Worm (Caenorhabditis elegans) whole organism, midembryonic: ENCODE measurements around the gene F57G8.7.

Experiments used
- T22C8.4 ChIP-seq: fragments of 200-800 bp; sonication (Bioruptor generic); IDR thresholded peaks from 2 replicates; pipeline ENCODE4 v1.3.6; 2022; ENCODE audit warnings: missing genetic modification characterization, missing compliant biosample characterization
- cog-1 ChIP-seq: sonication (generic microtip); optimal IDR thresholded peaks from 2 replicates; lab custom pipeline; 2016; ENCODE audit warnings: missing genetic modification characterization, missing compliant biosample characterization
- flt-1 ChIP-seq: fragments of 200-800 bp; sonication (Bioruptor generic); IDR thresholded peaks from 2 replicates; pipeline ENCODE4 v1.3.6; 2022; ENCODE audit warnings: missing genetic modification characterization, missing compliant biosample characterization
- klf-2 ChIP-seq: fragments of 200-800 bp; sonication (Bioruptor generic); conservative IDR thresholded peaks from 2 replicates; pipeline ENCODE4 v1.3.6; 2022; ENCODE audit warnings: missing genetic modification reagents, missing genetic modification characterization, missing compliant biosample characterization
- med-1 ChIP-seq: sonication (generic microtip); optimal IDR thresholded peaks from 2 replicates; lab custom pipeline; 2017; ENCODE audit warnings: missing genetic modification characterization, mild to moderate bottlenecking, missing compliant biosample characterization, antibody characterized with exemption, missing genetic modification reagents; ENCODE audit not compliant: insufficient read depth
- ref-1 ChIP-seq: fragments of 200-800 bp; sonication (Bioruptor generic); conservative IDR thresholded peaks from 2 replicates; pipeline ENCODE4 v1.3.6; 2022; ENCODE audit warnings: missing genetic modification reagents, missing genetic modification characterization, missing compliant biosample characterization
- tab-1 ChIP-seq: fragments of 200-800 bp; sonication (Bioruptor generic); IDR thresholded peaks from 2 replicates; pipeline ENCODE4 v1.3.6; 2022; ENCODE audit warnings: missing genetic modification characterization, missing compliant biosample characterization
- ztf-23 ChIP-seq: fragments of 200-800 bp; sonication (Bioruptor generic); IDR thresholded peaks from 2 replicates; pipeline ENCODE4 v1.3.6; 2022; ENCODE audit warnings: missing genetic modification reagents, missing genetic modification characterization, missing compliant biosample characterization
- ztf-29 ChIP-seq: fragments of 200-800 bp; sonication (Bioruptor generic); IDR thresholded peaks from 2 replicates; pipeline ENCODE4 v1.3.6; 2022; ENCODE audit warnings: missing genetic modification reagents, missing genetic modification characterization, missing compliant biosample characterization

The F57G8.7 gene

ce11 chrV:16302439-16302838 is 26.5 kb upstream of the F57G8.7 start, which contains the start of the genes C31A11.13 and oac-6:
Gene C31A11.13 (minus strand): TSS chrV:16302551.
Gene oac-6 (plus strand): TSS chrV:16302717.
- TF ChIP-seq flt-1 (GFP tag; lab: Robert Waterston, UW) (no peak), ztf-29 (GFP tag; lab: Robert Waterston, UW) (no peak), tab-1 (GFP tag; lab: Robert Waterston, UW) (no peak), ref-1 (no peak), klf-2 (GFP tag; lab: Robert Waterston, UW) (no peak), med-1 (GFP tag; lab: Kevin White, UChicago) (no peak), ztf-23 (no peak), T22C8.4 (GFP tag; lab: Robert Waterston, UW) (no peak), cog-1 (tag; lab: Kevin White, UChicago) (no peak)

- TF ChIP-seq T22C8.4 (GFP tag; lab: Robert Waterston, UW) (no peak), tab-1 (GFP tag; lab: Robert Waterston, UW) (no peak), klf-2 (GFP tag; lab: Robert Waterston, UW) (no peak), flt-1 (GFP tag; lab: Robert Waterston, UW) (no peak), ztf-23 (no peak), cog-1 (tag; lab: Kevin White, UChicago) (no peak), med-1 (GFP tag; lab: Kevin White, UChicago) (no peak), ref-1 (no peak), ztf-29 (GFP tag; lab: Robert Waterston, UW) (no peak)
Measured at ce11 chrV:16307253-16307652, 21.7 kb upstream of the F57G8.7 start, which contains the start of gene srxa-7. Gene srxa-7 (plus strand): TSS chrV:16307553.

ce11 chrV:16308343-16308742 is 20.6 kb upstream of the F57G8.7 start:
- TF ChIP-seq flt-1 (GFP tag; lab: Robert Waterston, UW) (no peak), tab-1 (GFP tag; lab: Robert Waterston, UW) (no peak), T22C8.4 (GFP tag; lab: Robert Waterston, UW) (no peak), ztf-23 (no peak), med-1 (GFP tag; lab: Kevin White, UChicago) (no peak), ref-1 (no peak), klf-2 (GFP tag; lab: Robert Waterston, UW) (no peak), cog-1 (tag; lab: Kevin White, UChicago) (no peak), ztf-29 (GFP tag; lab: Robert Waterston, UW) (no peak)

ce11 chrV:16309523-16309922 is 19.4 kb upstream of the F57G8.7 start, which contains the start of gene oac-7:
Gene oac-7 (plus strand): TSS chrV:16309805.
- TF ChIP-seq ztf-29 (GFP tag; lab: Robert Waterston, UW), result no peak
- no peak for TF ChIP-seq cog-1 (tag; lab: Kevin White, UChicago)
- TF ChIP-seq klf-2 (GFP tag; lab: Robert Waterston, UW), result no peak

ce11 chrV:16315004-16315403 is 13.9 kb upstream of the F57G8.7 start, which contains the start of gene str-214:
Gene str-214 (plus strand): TSS chrV:16315304.
- TF ChIP-seq cog-1 (tag; lab: Kevin White, UChicago), result no peak
- TF ChIP-seq ztf-29 (GFP tag; lab: Robert Waterston, UW), result no peak
- no peak for TF ChIP-seq tab-1 (GFP tag; lab: Robert Waterston, UW)
- no peak for TF ChIP-seq flt-1 (GFP tag; lab: Robert Waterston, UW)
- TF ChIP-seq ref-1, result no peak
- TF ChIP-seq med-1 (GFP tag; lab: Kevin White, UChicago), result no peak
- no peak for TF ChIP-seq klf-2 (GFP tag; lab: Robert Waterston, UW)
- no peak for TF ChIP-seq T22C8.4 (GFP tag; lab: Robert Waterston, UW)
- no peak for TF ChIP-seq ztf-23

ce11 chrV:16317244-16317643 is 11.7 kb upstream of the F57G8.7 start, which contains the start of gene srh-180:
Gene srh-180 (plus strand): TSS chrV:16317544.
- TF ChIP-seq med-1 (GFP tag; lab: Kevin White, UChicago), result no peak
- TF ChIP-seq flt-1 (GFP tag; lab: Robert Waterston, UW), result no peak
- no peak for TF ChIP-seq cog-1 (tag; lab: Kevin White, UChicago)
- no peak for TF ChIP-seq ref-1
- TF ChIP-seq klf-2 (GFP tag; lab: Robert Waterston, UW), result no peak
- no peak for TF ChIP-seq ztf-23
- no peak for TF ChIP-seq ztf-29 (GFP tag; lab: Robert Waterston, UW)
- TF ChIP-seq tab-1 (GFP tag; lab: Robert Waterston, UW), result no peak
- TF ChIP-seq T22C8.4 (GFP tag; lab: Robert Waterston, UW), result no peak

- TF ChIP-seq ztf-23 (no peak), klf-2 (GFP tag; lab: Robert Waterston, UW) (no peak), tab-1 (GFP tag; lab: Robert Waterston, UW) (no peak), flt-1 (GFP tag; lab: Robert Waterston, UW) (no peak), cog-1 (tag; lab: Kevin White, UChicago) (no peak), ref-1 (no peak), ztf-29 (GFP tag; lab: Robert Waterston, UW) (no peak), med-1 (GFP tag; lab: Kevin White, UChicago) (no peak), T22C8.4 (GFP tag; lab: Robert Waterston, UW) (no peak)
Measured at ce11 chrV:16322155-16322554, 6.8 kb upstream of the F57G8.7 start.

- TF ChIP-seq ref-1 (no peak), cog-1 (tag; lab: Kevin White, UChicago) (no peak), med-1 (GFP tag; lab: Kevin White, UChicago) (no peak), klf-2 (GFP tag; lab: Robert Waterston, UW) (no peak), tab-1 (GFP tag; lab: Robert Waterston, UW) (no peak), flt-1 (GFP tag; lab: Robert Waterston, UW) (no peak)
Measured at ce11 chrV:16333412-16333811, 4.5 kb downstream of the F57G8.7 start, which contains the start of gene srh-167. Gene srh-167 (plus strand): TSS chrV:16333712.

- TF ChIP-seq klf-2 (GFP tag; lab: Robert Waterston, UW), result no peak
- TF ChIP-seq ref-1, result no peak
- no peak for TF ChIP-seq flt-1 (GFP tag; lab: Robert Waterston, UW)
- no peak for TF ChIP-seq ztf-23
- no peak for TF ChIP-seq cog-1 (tag; lab: Kevin White, UChicago)
- TF ChIP-seq T22C8.4 (GFP tag; lab: Robert Waterston, UW), result no peak
- no peak for TF ChIP-seq med-1 (GFP tag; lab: Kevin White, UChicago)
- no peak for TF ChIP-seq ztf-29 (GFP tag; lab: Robert Waterston, UW)
- TF ChIP-seq tab-1 (GFP tag; lab: Robert Waterston, UW), result no peak
Measured at ce11 chrV:16336326-16336725, 7.4 kb downstream of the F57G8.7 start, which contains the start of gene srw-87. Gene srw-87 (plus strand): TSS chrV:16336626.
